Worm (Caenorhabditis elegans) whole organism, early embryonic: Measurements from ENCODE around the gene F20D6.8.

Experiments used
- aly-1 ChIP-seq: sonication (generic microtip); optimal IDR thresholded peaks from 2 replicates; lab custom pipeline; 2016; ENCODE audit warnings: missing genetic modification characterization, missing compliant biosample characterization
- ama-1 ChIP-seq: fragments of 150-350 bp; optimal IDR thresholded peaks from 2 replicates; lab custom pipeline; 2014
- hmbx-1 ChIP-seq: sonication (generic microtip); optimal IDR thresholded peaks from 2 replicates; lab custom pipeline; 2016; ENCODE audit warnings: mild to moderate bottlenecking, missing genetic modification characterization, missing compliant biosample characterization
- hnd-1 ChIP-seq: sonication (generic microtip); optimal IDR thresholded peaks from 2 replicates; lab custom pipeline; 2016; ENCODE audit warnings: missing genetic modification characterization, missing compliant biosample characterization
- tbx-37 ChIP-seq: fragments of 200-800 bp; sonication (Bioruptor generic); conservative IDR thresholded peaks from 2 replicates; pipeline ENCODE4 v1.3.6; 2022; ENCODE audit warnings: missing genetic modification reagents, missing genetic modification characterization, missing compliant biosample characterization

DNA sequence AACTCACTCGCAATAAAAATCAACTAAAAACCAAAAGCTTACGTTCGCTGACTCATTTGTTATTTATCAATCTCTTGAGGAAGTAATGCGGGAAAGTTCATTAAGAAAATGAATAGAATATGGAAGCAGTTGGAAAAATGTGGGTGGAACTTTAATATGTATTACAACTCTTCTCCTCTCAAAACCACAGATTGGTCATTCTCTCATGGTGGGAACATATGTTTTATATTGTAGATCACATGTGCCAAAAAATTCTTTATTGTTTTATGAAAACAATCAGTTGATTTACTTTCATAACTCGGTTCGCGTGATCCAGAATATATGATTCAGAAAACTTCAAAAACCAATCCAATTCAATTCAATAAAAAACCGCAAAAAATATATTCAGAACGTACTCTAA, 3.6 kb upstream of the F20D6.8 start:
- TF ChIP-seq aly-1 (tag; lab: Kevin White, UChicago), result no peak
- no peak for TF ChIP-seq tbx-37 (GFP tag; lab: Robert Waterston, UW)
- no peak for TF ChIP-seq hnd-1 (tag; lab: Kevin White, UChicago)
- TF ChIP-seq ama-1 (lab: Kevin White, UChicago), result no peak
- TF ChIP-seq hmbx-1 (tag; lab: Kevin White, UChicago), result no peak
